Fruit fly (Drosophila melanogaster): ENCODE measurements around the gene RpS4.

The RpS4 gene

DNA sequence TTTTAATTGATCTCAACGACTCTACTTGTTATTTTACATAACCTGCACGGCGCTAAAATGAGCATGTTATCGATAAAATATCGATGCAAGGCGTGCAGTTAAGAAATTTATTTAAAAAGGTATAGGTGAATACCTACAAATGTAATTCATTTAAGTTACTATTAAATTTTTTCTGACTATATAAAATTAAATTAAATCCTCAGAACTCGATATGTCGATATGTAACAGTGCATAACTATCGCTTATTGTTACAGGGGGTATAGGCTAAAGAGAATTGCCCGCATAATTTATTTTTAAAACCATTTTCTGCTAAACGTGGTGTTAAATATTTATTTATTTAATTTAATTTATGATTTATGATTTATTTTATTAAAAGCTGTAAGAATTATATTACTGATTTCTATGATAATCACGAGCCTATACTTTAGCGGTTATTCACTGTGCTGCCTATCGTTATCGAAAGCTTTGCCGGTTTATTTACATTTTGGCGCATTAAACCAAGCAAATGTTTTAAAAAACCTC lies 23.7 kb upstream of the RpS4 start, which contains the start of the genes mRpL20 and Icmt (continued):
- TF ChIP-seq ssp (GFP tag; IDR thresholded peaks at IDR 0.05), result peak; percentile 92
- TF ChIP-seq Hr39 (optimal IDR thresholded peaks at IDR 0.05), result no peak
- TF ChIP-seq D19A (tag; optimal IDR thresholded peaks at IDR 0.05), result peak; percentile 77
- TF ChIP-seq Hsf (GFP tag; optimal IDR thresholded peaks at IDR 0.05), result peak; percentile 72
- peak; percentile 71 for TF ChIP-seq CG30020 (tag; optimal IDR thresholded peaks at IDR 0.05)
- peak; percentile 96 for TF ChIP-seq stc (GFP tag; IDR thresholded peaks at IDR 0.05)
- TF ChIP-seq CG2120 (GFP tag; optimal IDR thresholded peaks at IDR 0.05), result peak; percentile 88
- no peak for TF ChIP-seq Side (GFP tag; optimal IDR thresholded peaks at IDR 0.05)
- peak; percentile 75 for TF ChIP-seq chn (GFP tag; optimal IDR thresholded peaks at IDR 0.05)
- no peak for TF ChIP-seq hth (optimal IDR thresholded peaks at IDR 0.05)
- TF ChIP-seq Atf3 (GFP tag; optimal IDR thresholded peaks at IDR 0.05), result peak; percentile 10
- TF ChIP-seq CG15696 (tag; optimal IDR thresholded peaks at IDR 0.05), result peak; percentile 66
- TF ChIP-seq CG9932 (GFP tag; IDR thresholded peaks at IDR 0.05), result peak; percentile 95
- peak; percentile 78 for TF ChIP-seq odd (GFP tag; optimal IDR thresholded peaks at IDR 0.05)
- peak; percentile 91 for TF ChIP-seq lab (GFP tag; optimal IDR thresholded peaks at IDR 0.05)
- peak; percentile 74 for TF ChIP-seq CG34224 (GFP tag; IDR thresholded peaks at IDR 0.05; ENCODE audit: partially characterized antibody)
- TF ChIP-seq cas (GFP tag; IDR thresholded peaks at IDR 0.05), result peak; percentile 92
- peak; percentile 57 for TF ChIP-seq CG1603 (tag; optimal IDR thresholded peaks at IDR 0.05)
- peak; percentile 94 for TF ChIP-seq ci (GFP tag; IDR thresholded peaks at IDR 0.05)
- peak in 1 of 2 experiments; percentile 60 for TF ChIP-seq Hr78 (GFP tag; optimal IDR thresholded peaks at IDR 0.05)
- peak; percentile 75 for TF ChIP-seq bbx (GFP tag; IDR thresholded peaks at IDR 0.05; ENCODE audit: partially characterized antibody)
- TF ChIP-seq CG8478 (optimal IDR thresholded peaks at IDR 0.05), result no peak
- peak; percentile 72 for TF ChIP-seq Doc3 (GFP tag; IDR thresholded peaks at IDR 0.05; ENCODE audit: partially characterized antibody)
- no peak for TF ChIP-seq lov (optimal IDR thresholded peaks at IDR 0.05)
- peak; percentile 91 for TF ChIP-seq lov (GFP tag; IDR thresholded peaks at IDR 0.05)
- TF ChIP-seq kni (GFP tag; optimal IDR thresholded peaks at IDR 0.05), result no peak
- peak; percentile 85 for TF ChIP-seq so (GFP tag; IDR thresholded peaks at IDR 0.05)
- TF ChIP-seq CG13894 (tag; optimal IDR thresholded peaks at IDR 0.05), result peak; percentile 85
- peak; percentile 92 for TF ChIP-seq CG1602 (GFP tag; optimal IDR thresholded peaks at IDR 0.05)
- TF ChIP-seq CG2129 (GFP tag; IDR thresholded peaks at IDR 0.05; ENCODE audit: partially characterized antibody), result peak; percentile 28; the same call in 1 of the 2 replicates
- TF ChIP-seq CG4820 (GFP tag; optimal IDR thresholded peaks at IDR 0.05), result peak; percentile 72
- TF ChIP-seq CG9609 (GFP tag; optimal IDR thresholded peaks at IDR 0.05), result no peak
- no peak for TF ChIP-seq p53 (GFP tag; optimal IDR thresholded peaks at IDR 0.05)
- TF ChIP-seq CG32767 (GFP tag; IDR thresholded peaks at IDR 0.05), result peak; percentile 96
- peak; percentile 96 for TF ChIP-seq Ssrp (tag; optimal IDR thresholded peaks at IDR 0.05)
- peak; percentile 18 for TF ChIP-seq HLH54F (GFP tag; optimal IDR thresholded peaks at IDR 0.05)
- TF ChIP-seq CG9727 (GFP tag; optimal IDR thresholded peaks at IDR 0.05), result peak; percentile 87
- peak; percentile 92 for TF ChIP-seq salm (tag; optimal IDR thresholded peaks at IDR 0.05)
- TF ChIP-seq tll (GFP tag; optimal IDR thresholded peaks at IDR 0.05), result no peak
- TF ChIP-seq CG7987 (GFP tag; optimal IDR thresholded peaks at IDR 0.05), result peak; percentile 28
- peak; percentile 84 for TF ChIP-seq Blimp-1 (GFP tag; optimal IDR thresholded peaks at IDR 0.05)
- TF ChIP-seq ken (GFP tag; IDR thresholded peaks at IDR 0.05), result peak; percentile 97
- TF ChIP-seq HLHmδ (GFP tag; optimal IDR thresholded peaks at IDR 0.05), result no peak
- TF ChIP-seq CG3407 (GFP tag; optimal IDR thresholded peaks at IDR 0.05), result peak; percentile 88
- TF ChIP-seq Ets97D (GFP tag; optimal IDR thresholded peaks at IDR 0.05), result peak; percentile 55
- peak; percentile 19 for TF ChIP-seq CHES-1-like (GFP tag; optimal IDR thresholded peaks at IDR 0.05)
- no peak for TF ChIP-seq ftz-f1 (GFP tag; optimal IDR thresholded peaks at IDR 0.05)
- TF ChIP-seq CG17385 (GFP tag; optimal IDR thresholded peaks at IDR 0.05), result peak; percentile 91
- TF ChIP-seq CG8944 (GFP tag; optimal IDR thresholded peaks at IDR 0.05), result peak; percentile 38
- peak; percentile 88 for TF ChIP-seq CG1233 (GFP tag; optimal IDR thresholded peaks at IDR 0.05)
- TF ChIP-seq CG10979 (tag; optimal IDR thresholded peaks at IDR 0.05), result peak; percentile 81
